Fruit fly (Drosophila melanogaster): ENCODE measurements around the gene CycJ.
A peak's percentile ranks its signal among the peaks of the same experiment; 100 is the strongest.

Gene CycJ

dm6 chr3L:3450410-3450809, 15.8 kb upstream of the CycJ start (continued):
- TF ChIP-seq shn (GFP tag; optimal IDR thresholded peaks at IDR 0.05) (no peak), Sox102F (GFP tag; optimal IDR thresholded peaks at IDR 0.05) (peak; percentile 50), CG13775 (GFP tag; optimal IDR thresholded peaks at IDR 0.05) (peak; percentile 22), ab (GFP tag; optimal IDR thresholded peaks at IDR 0.05) (no peak), z (GFP tag; IDR thresholded peaks at IDR 0.05) (0 out of 3 replicates have a peak, but pooled peaks have one; percentile 29), Kr (GFP tag; optimal IDR thresholded peaks at IDR 0.05) (no peak), trem (tag; optimal IDR thresholded peaks at IDR 0.05) (no peak), crol (GFP tag; IDR thresholded peaks at IDR 0.05) (no peak), ttk (GFP tag; IDR thresholded peaks at IDR 0.05) (no peak), CG33213 (GFP tag; optimal IDR thresholded peaks at IDR 0.05) (no peak), lmd (GFP tag; IDR thresholded peaks at IDR 0.05) (no peak; the same call in 1 of the 2 replicates), CG9817 (tag; optimal IDR thresholded peaks at IDR 0.05) (no peak), CG2116 (GFP tag; optimal IDR thresholded peaks at IDR 0.05) (no peak), CG8281 (tag; optimal IDR thresholded peaks at IDR 0.05) (peak; percentile 79), tin (GFP tag; optimal IDR thresholded peaks at IDR 0.05) (no peak), tio (GFP tag; optimal IDR thresholded peaks at IDR 0.05) (peak; percentile 32), NfI (GFP tag; optimal IDR thresholded peaks at IDR 0.05) (peak; percentile 24), CG34376 (GFP tag; optimal IDR thresholded peaks at IDR 0.05) (no peak), knrl (GFP tag; IDR thresholded peaks at IDR 0.05; ENCODE audit: partially characterized antibody) (no peak), pnt (GFP tag; optimal IDR thresholded peaks at IDR 0.05) (no peak), Usf (GFP tag; optimal IDR thresholded peaks at IDR 0.05) (no peak), Dp (GFP tag; optimal IDR thresholded peaks at IDR 0.05) (no peak), CG15011 (GFP tag; optimal IDR thresholded peaks at IDR 0.05) (no peak), pfk (GFP tag; optimal IDR thresholded peaks at IDR 0.05) (no peak), Hand (GFP tag; optimal IDR thresholded peaks at IDR 0.05) (no peak), Doc3 (GFP tag; IDR thresholded peaks at IDR 0.05; ENCODE audit: partially characterized antibody) (no peak), oc (tag; optimal IDR thresholded peaks at IDR 0.05) (no peak), CG11085 (GFP tag; IDR thresholded peaks at IDR 0.05) (no peak), Hsf (GFP tag; optimal IDR thresholded peaks at IDR 0.05) (peak; percentile 10), CG8290 (GFP tag; optimal IDR thresholded peaks at IDR 0.05) (no peak), CG8290 (tag; optimal IDR thresholded peaks at IDR 0.05) (no peak), CG17802 (tag; optimal IDR thresholded peaks at IDR 0.05) (no peak), CG3065 (GFP tag; optimal IDR thresholded peaks at IDR 0.05) (no peak), CG7372 (GFP tag; IDR thresholded peaks at IDR 0.05) (no peak), vfl (GFP tag; optimal IDR thresholded peaks at IDR 0.05) (no peak), CG10654 (GFP tag; optimal IDR thresholded peaks at IDR 0.05) (no peak), slbo (GFP tag; IDR thresholded peaks at IDR 0.05) (peak; percentile 67), CG1233 (GFP tag; optimal IDR thresholded peaks at IDR 0.05) (no peak), CG7271 (tag; optimal IDR thresholded peaks at IDR 0.05) (no peak), cwo (GFP tag; optimal IDR thresholded peaks at IDR 0.05) (no peak), CG7357 (GFP tag; IDR thresholded peaks at IDR 0.05) (no peak), Abd-B (GFP tag; optimal IDR thresholded peaks at IDR 0.05) (peak; percentile 36), Deaf1 (tag; optimal IDR thresholded peaks at IDR 0.05) (peak; percentile 5), gfzf (GFP tag; optimal IDR thresholded peaks at IDR 0.05) (no peak), caup (GFP tag; optimal IDR thresholded peaks at IDR 0.05; ENCODE audit: severe bottlenecking) (no peak), Ets97D (GFP tag; optimal IDR thresholded peaks at IDR 0.05) (no peak), Hr51 (GFP tag; optimal IDR thresholded peaks at IDR 0.05) (peak in 1 of 2 experiments; percentile 47), CG31441 (GFP tag; IDR thresholded peaks at IDR 0.05) (0 out of 2 replicates have a peak, but pooled peaks have one; percentile 16), CG14050 (GFP tag; IDR thresholded peaks at IDR 0.05) (no peak), bbx (GFP tag; IDR thresholded peaks at IDR 0.05; ENCODE audit: partially characterized antibody) (no peak), CG14441 (GFP tag; IDR thresholded peaks at IDR 0.05) (no peak)
